Worm (Caenorhabditis elegans) whole organism, L2 larva: ENCODE results near the gene F29A7.6.
A peak's percentile ranks its signal among the peaks of the same experiment; 100 is the strongest.

Source experiments
- C34F6.9 ChIP-seq: fragments of 150-350 bp; optimal IDR thresholded peaks from 2 replicates; lab custom pipeline; 2014; ENCODE audit warnings: missing biosample characterization, missing genetic modification characterization
- F13H6.1 ChIP-seq: sonication (generic microtip); optimal IDR thresholded peaks from 2 replicates; lab custom pipeline; 2016; ENCODE audit warnings: missing genetic modification characterization, missing compliant biosample characterization
- R02D3.7 ChIP-seq: fragments of 150-350 bp; optimal IDR thresholded peaks from 2 replicates; lab custom pipeline; 2014; ENCODE audit warnings: missing biosample characterization, missing genetic modification characterization
- Y55F3AM.14 ChIP-seq: fragments of 200-800 bp; sonication (Bioruptor generic); optimal IDR thresholded peaks from 2 replicates; lab custom pipeline; 2018; ENCODE audit warnings: mild to moderate bottlenecking, missing genetic modification characterization, missing compliant biosample characterization
- ZK546.5 ChIP-seq: sonication (generic microtip); optimal IDR thresholded peaks from 2 replicates; lab custom pipeline; 2017; ENCODE audit warnings: missing biosample characterization, missing genetic modification characterization
- alr-1 ChIP-seq: fragments of 150-350 bp; optimal IDR thresholded peaks from 2 replicates; lab custom pipeline; 2014; ENCODE audit warnings: missing biosample characterization, missing genetic modification characterization
- aly-2 ChIP-seq: fragments of 150-350 bp; optimal IDR thresholded peaks from 2 replicates; lab custom pipeline; 2014; ENCODE audit warnings: missing biosample characterization, missing genetic modification characterization
- ama-1 ChIP-seq: fragments of 150-350 bp; optimal IDR thresholded peaks from 2 replicates; lab custom pipeline; 2018; ENCODE audit warnings: inconsistent platforms
- blmp-1 ChIP-seq: sonication (generic microtip); optimal IDR thresholded peaks from 2 replicates; lab custom pipeline; 2017; ENCODE audit warnings: missing genetic modification characterization, mild to moderate bottlenecking, missing compliant biosample characterization, antibody characterized with exemption, moderate library complexity; ENCODE audit not compliant: insufficient read depth
- ceh-16 ChIP-seq: fragments of 150-350 bp; optimal IDR thresholded peaks from 2 replicates; lab custom pipeline; 2014; ENCODE audit warnings: missing biosample characterization, missing genetic modification characterization
- ceh-82 ChIP-seq: fragments of 150-350 bp; optimal IDR thresholded peaks from 2 replicates; lab custom pipeline; 2014; ENCODE audit warnings: missing biosample characterization, missing genetic modification characterization
- crh-2 ChIP-seq: sonication (generic microtip); optimal IDR thresholded peaks from 2 replicates; lab custom pipeline; 2017; ENCODE audit warnings: missing biosample characterization, missing genetic modification characterization
- dmd-4 ChIP-seq: sonication (generic microtip); optimal IDR thresholded peaks from 2 replicates; lab custom pipeline; 2017; ENCODE audit warnings: missing biosample characterization, missing genetic modification characterization
- egl-27 ChIP-seq: sonication (generic microtip); optimal IDR thresholded peaks from 3 replicates; lab custom pipeline; 2017; ENCODE audit warnings: missing biosample characterization, missing genetic modification reagents, missing genetic modification characterization
- elt-1 ChIP-seq: fragments of 150-350 bp; optimal IDR thresholded peaks from 2 replicates; lab custom pipeline; 2014; ENCODE audit warnings: missing biosample characterization, missing genetic modification characterization
- elt-3 ChIP-seq: sonication (generic microtip); optimal IDR thresholded peaks from 2 replicates; lab custom pipeline; 2017; ENCODE audit warnings: missing biosample characterization, missing genetic modification characterization
- fos-1 ChIP-seq: fragments of 150-350 bp; optimal IDR thresholded peaks from 2 replicates; lab custom pipeline; 2014; ENCODE audit warnings: missing biosample characterization, missing genetic modification characterization
- gmeb-1 ChIP-seq: fragments of 150-350 bp; optimal IDR thresholded peaks from 2 replicates; lab custom pipeline; 2014; ENCODE audit warnings: missing biosample characterization, missing genetic modification characterization
- lin-11 ChIP-seq: fragments of 150-350 bp; sonication (generic microtip); optimal IDR thresholded peaks from 2 replicates; lab custom pipeline; 2014; ENCODE audit warnings: missing biosample characterization, missing genetic modification characterization, inconsistent platforms, mixed read lengths
- lin-13 ChIP-seq: fragments of 150-350 bp; optimal IDR thresholded peaks from 2 replicates; lab custom pipeline; 2014; ENCODE audit warnings: missing biosample characterization, missing genetic modification reagents, missing genetic modification characterization
- lin-39 ChIP-seq: fragments of 150-350 bp; optimal IDR thresholded peaks from 2 replicates; lab custom pipeline; 2014; ENCODE audit warnings: missing biosample characterization, missing genetic modification reagents, missing genetic modification characterization
- lsy-2 ChIP-seq, 2 experiments: fragments of 150-350 bp in 1 of 2; sonication (generic microtip) in 1 of 2; optimal IDR thresholded peaks; 2 replicates each; lab custom pipeline; 2014 to 2017; ENCODE audit warnings: missing biosample characterization in 2 of 2, missing genetic modification characterization in 2 of 2
- mab-5 ChIP-seq: fragments of 150-350 bp; optimal IDR thresholded peaks from 2 replicates; lab custom pipeline; 2014; ENCODE audit warnings: missing biosample characterization, missing genetic modification characterization
- mbf-1 ChIP-seq: sonication (generic microtip); optimal IDR thresholded peaks from 2 replicates; lab custom pipeline; 2017; ENCODE audit warnings: missing biosample characterization, missing genetic modification characterization
- mdl-1 ChIP-seq, 2 experiments: fragments of 150-350 bp in 1 of 2; sonication (generic microtip) in 1 of 2; optimal IDR thresholded peaks; 2 replicates each; lab custom pipeline; 2017; ENCODE audit warnings: missing biosample characterization in 2 of 2, missing genetic modification characterization in 2 of 2
- nhr-10 ChIP-seq: sonication (generic microtip); optimal IDR thresholded peaks from 2 replicates; lab custom pipeline; 2017; ENCODE audit warnings: missing biosample characterization, missing genetic modification characterization
- nhr-11 ChIP-seq: fragments of 150-350 bp; optimal IDR thresholded peaks from 2 replicates; lab custom pipeline; 2014; ENCODE audit warnings: missing biosample characterization, missing genetic modification characterization
- nhr-12 ChIP-seq: fragments of 150-350 bp; optimal IDR thresholded peaks from 2 replicates; lab custom pipeline; 2014; ENCODE audit warnings: missing biosample characterization, missing genetic modification characterization
- nhr-129 ChIP-seq: fragments of 150-350 bp; optimal IDR thresholded peaks from 2 replicates; lab custom pipeline; 2014; ENCODE audit warnings: missing biosample characterization, missing genetic modification characterization
- nhr-21 ChIP-seq: fragments of 150-350 bp; optimal IDR thresholded peaks from 2 replicates; lab custom pipeline; 2014; ENCODE audit warnings: missing biosample characterization, missing genetic modification characterization
- nhr-23 ChIP-seq: fragments of 150-350 bp; optimal IDR thresholded peaks from 2 replicates; lab custom pipeline; 2014; ENCODE audit warnings: missing biosample characterization, missing genetic modification reagents, missing genetic modification characterization
- nhr-237 ChIP-seq: fragments of 150-350 bp; optimal IDR thresholded peaks from 2 replicates; lab custom pipeline; 2014; ENCODE audit warnings: missing biosample characterization, missing genetic modification characterization
- nhr-25 ChIP-seq: fragments of 150-350 bp; sonication (generic microtip); optimal IDR thresholded peaks from 3 replicates; lab custom pipeline; 2014; ENCODE audit warnings: missing biosample characterization, missing genetic modification characterization
- nhr-77 ChIP-seq: fragments of 150-350 bp; optimal IDR thresholded peaks from 2 replicates; lab custom pipeline; 2014; ENCODE audit warnings: missing biosample characterization, missing genetic modification characterization
- peb-1 ChIP-seq: fragments of 150-350 bp; optimal IDR thresholded peaks from 2 replicates; lab custom pipeline; 2014; ENCODE audit warnings: missing biosample characterization, missing genetic modification characterization
- sem-4 ChIP-seq: fragments of 150-350 bp; optimal IDR thresholded peaks from 2 replicates; lab custom pipeline; 2014; ENCODE audit warnings: missing biosample characterization, missing genetic modification reagents, missing genetic modification characterization
- skn-1 ChIP-seq: sonication (generic microtip); optimal IDR thresholded peaks from 2 replicates; lab custom pipeline; 2017; ENCODE audit warnings: missing biosample characterization, missing genetic modification characterization
- sma-3 ChIP-seq: sonication (generic microtip); optimal IDR thresholded peaks from 2 replicates; lab custom pipeline; 2016; ENCODE audit warnings: missing genetic modification reagents, missing genetic modification characterization, missing compliant biosample characterization
- sma-9 ChIP-seq, 2 experiments: fragments of 150-350 bp in 1 of 2; sonication (generic microtip) in 1 of 2; optimal IDR thresholded peaks; 2 replicates each; lab custom pipeline; 2014 to 2016; ENCODE audit warnings: missing genetic modification characterization in 2 of 2, mild to moderate bottlenecking in 1 of 2, missing biosample characterization in 1 of 2, missing compliant biosample characterization in 1 of 2, missing genetic modification reagents in 1 of 2, moderate library complexity in 1 of 2
- snpc-4 ChIP-seq: fragments of 150-350 bp; optimal IDR thresholded peaks from 2 replicates; lab custom pipeline; 2014; ENCODE audit warnings: missing biosample characterization, missing genetic modification characterization
- unc-39 ChIP-seq: fragments of 150-350 bp; optimal IDR thresholded peaks from 2 replicates; lab custom pipeline; 2014; ENCODE audit warnings: missing biosample characterization, missing genetic modification characterization
- unc-55 ChIP-seq: fragments of 150-350 bp; sonication (generic microtip); optimal IDR thresholded peaks from 3 replicates; lab custom pipeline; 2014; ENCODE audit warnings: missing biosample characterization, missing genetic modification reagents, missing genetic modification characterization
- unc-62 ChIP-seq: fragments of 150-350 bp; optimal IDR thresholded peaks from 2 replicates; lab custom pipeline; 2014; ENCODE audit warnings: missing biosample characterization, missing genetic modification reagents, missing genetic modification characterization
- zag-1 ChIP-seq: fragments of 150-350 bp; optimal IDR thresholded peaks from 2 replicates; lab custom pipeline; 2014; ENCODE audit warnings: missing biosample characterization, missing genetic modification characterization
- ztf-11 ChIP-seq: sonication (generic microtip); optimal IDR thresholded peaks from 2 replicates; lab custom pipeline; 2017; ENCODE audit warnings: missing biosample characterization, missing genetic modification characterization
- ztf-4 ChIP-seq: fragments of 150-350 bp; optimal IDR thresholded peaks from 2 replicates; lab custom pipeline; 2014; ENCODE audit warnings: missing biosample characterization, missing genetic modification characterization

F29A7.6 gene

ce11 chrII:2752536-2752935 is at the start of gene F29A7.6:
TSS of gene F29A7.6 (minus strand) at chrII:2752611.
- TF ChIP-seq mab-5 (tag; lab: Kevin White, UChicago), result peak; percentile 3
- TF ChIP-seq ztf-4, result no peak
- peak; percentile 66 for TF ChIP-seq sma-3
- TF ChIP-seq unc-55 (GFP tag; lab: Kevin White, UChicago), result peak; percentile 57
- no peak for TF ChIP-seq lin-11 (tag; lab: Kevin White, UChicago)
- peak; percentile 32 for TF ChIP-seq crh-2 (tag; lab: Kevin White, UChicago)
- TF ChIP-seq nhr-129 (tag; lab: Kevin White, UChicago), result peak; percentile 1
- peak; percentile 67 for TF ChIP-seq F13H6.1 (tag; lab: Kevin White, UChicago)
- TF ChIP-seq sma-9 (GFP tag; optimal IDR thresholded peaks at IDR 0.05; lab: Kevin White, UChicago), result peak; percentile 66
- no peak for TF ChIP-seq sma-9 (tag; optimal IDR thresholded peaks at IDR 0.05; lab: Kevin White, UChicago)
- peak; percentile 79 for TF ChIP-seq C34F6.9 (tag; lab: Kevin White, UChicago)
- TF ChIP-seq gmeb-1 (tag; lab: Kevin White, UChicago), result peak; percentile 65
- TF ChIP-seq lsy-2 (tag; optimal IDR thresholded peaks at IDR 0.05; lab: Kevin White, UChicago), result peak in 1 of 2 experiments; percentile 49
- TF ChIP-seq zag-1 (tag; lab: Kevin White, UChicago), result no peak

- TF ChIP-seq lin-13 (GFP tag; lab: Kevin White, UChicago), result peak; percentile 48
- no peak for TF ChIP-seq sem-4 (tag; lab: Kevin White, UChicago)
Observed at ce11 chrII:2801764-2802163, 49.4 kb upstream of the F29A7.6 start.

ce11 chrII:2800550-2801233 is 48.3 kb upstream of the F29A7.6 start, which contains the start of gene nhr-119:
TSS of gene nhr-119 (minus strand) at chrII:2800600.
- TF ChIP-seq blmp-1 (tag; lab: Kevin White, UChicago), result peak; percentile 79
- no peak for TF ChIP-seq nhr-237 (tag; lab: Kevin White, UChicago)
- no peak for TF ChIP-seq Y55F3AM.14 (GFP tag; lab: Kevin White, UChicago)
- TF ChIP-seq nhr-10 (tag; lab: Kevin White, UChicago), result no peak
- no peak for TF ChIP-seq ztf-11 (tag; lab: Kevin White, UChicago)
- no peak for TF ChIP-seq zag-1 (tag; lab: Kevin White, UChicago)
- no peak for TF ChIP-seq alr-1 (tag; lab: Kevin White, UChicago)
- TF ChIP-seq dmd-4 (tag; lab: Kevin White, UChicago), result no peak
- TF ChIP-seq lin-11 (tag; lab: Kevin White, UChicago), result no peak
- peak; percentile 66 for TF ChIP-seq crh-2 (tag; lab: Kevin White, UChicago)
- TF ChIP-seq nhr-23 (tag; lab: Kevin White, UChicago), result no peak
- TF ChIP-seq unc-55 (GFP tag; lab: Kevin White, UChicago), result no peak
- TF ChIP-seq lin-39 (tag; lab: Kevin White, UChicago), result no peak
- TF ChIP-seq R02D3.7 (tag; lab: Kevin White, UChicago), result no peak
- peak; percentile 27 for TF ChIP-seq sem-4 (tag; lab: Kevin White, UChicago)
- no peak for TF ChIP-seq ZK546.5 (tag; lab: Kevin White, UChicago)
- TF ChIP-seq C34F6.9 (tag; lab: Kevin White, UChicago), result peak; percentile 38
- TF ChIP-seq ama-1 (lab: Kevin White, UChicago), result no peak
- no peak for TF ChIP-seq nhr-12
- peak; percentile 46 for TF ChIP-seq skn-1 (tag; lab: Kevin White, UChicago)
- no peak for TF ChIP-seq ceh-16 (tag; lab: Kevin White, UChicago)
- TF ChIP-seq nhr-11 (tag; lab: Kevin White, UChicago), result no peak
- peak; percentile 40 for TF ChIP-seq nhr-77
- no peak for TF ChIP-seq peb-1
- TF ChIP-seq mdl-1 (tag; optimal IDR thresholded peaks at IDR 0.05; lab: Kevin White, UChicago), result peak; percentile 53 to 65
- peak; percentile 47 for TF ChIP-seq unc-62 (GFP tag; lab: Kevin White, UChicago)
- TF ChIP-seq sma-9 (GFP tag; optimal IDR thresholded peaks at IDR 0.05; lab: Kevin White, UChicago), result peak; percentile 93
- no peak for TF ChIP-seq sma-9 (tag; optimal IDR thresholded peaks at IDR 0.05; lab: Kevin White, UChicago)
- peak; percentile 86 for TF ChIP-seq nhr-25
- peak; percentile 85 for TF ChIP-seq F13H6.1 (tag; lab: Kevin White, UChicago)
- TF ChIP-seq sma-3, result peak; percentile 96
- TF ChIP-seq nhr-129 (tag; lab: Kevin White, UChicago), result peak; percentile 30
- no peak for TF ChIP-seq mbf-1 (tag; lab: Kevin White, UChicago)
- no peak for TF ChIP-seq elt-3 (tag; lab: Kevin White, UChicago)
- TF ChIP-seq ztf-4, result peak; percentile 52
- peak; percentile 90 for TF ChIP-seq nhr-21 (tag; lab: Kevin White, UChicago)
- peak in 1 of 2 experiments; percentile 73 for TF ChIP-seq lsy-2 (tag; optimal IDR thresholded peaks at IDR 0.05; lab: Kevin White, UChicago)
- TF ChIP-seq fos-1 (tag; lab: Kevin White, UChicago), result peak; percentile 94
- peak; percentile 63 for TF ChIP-seq elt-1 (tag; lab: Kevin White, UChicago)
- TF ChIP-seq aly-2 (tag; lab: Kevin White, UChicago), result no peak
- no peak for TF ChIP-seq unc-39
- peak; percentile 79 for TF ChIP-seq lin-13 (GFP tag; lab: Kevin White, UChicago)
- TF ChIP-seq mab-5 (tag; lab: Kevin White, UChicago), result peak; percentile 15
- TF ChIP-seq egl-27 (tag; lab: Kevin White, UChicago), result peak; percentile 77
- no peak for TF ChIP-seq ceh-82 (tag; lab: Kevin White, UChicago)
- no peak for TF ChIP-seq snpc-4 (tag; lab: Kevin White, UChicago)
